Fruit fly (Drosophila melanogaster) whole organism: ENCODE results near the gene CG10561.

Experiments used
- Dll ChIP-seq: fragments of >200 bp; optimal IDR thresholded peaks from 2 replicates; lab custom pipeline; 2017
- EcR ChIP-seq, 2 experiments: fragments of >200 bp; optimal IDR thresholded peaks; 2 replicates each; lab custom pipeline; 2017; ENCODE audit warnings: missing biosample characterization in 2 of 2, missing genetic modification characterization in 2 of 2, missing genetic modification reagents in 2 of 2
- pan ChIP-seq: fragments of >200 bp; optimal IDR thresholded peaks from 2 replicates; lab custom pipeline; 2017
- psq ChIP-seq: fragments of >200 bp; optimal IDR thresholded peaks from 2 replicates; lab custom pipeline; 2017
- usp ChIP-seq: fragments of >200 bp; optimal IDR thresholded peaks from 2 replicates; lab custom pipeline; 2017; ENCODE audit warnings: missing biosample characterization, missing genetic modification characterization, mixed read lengths

DNA sequence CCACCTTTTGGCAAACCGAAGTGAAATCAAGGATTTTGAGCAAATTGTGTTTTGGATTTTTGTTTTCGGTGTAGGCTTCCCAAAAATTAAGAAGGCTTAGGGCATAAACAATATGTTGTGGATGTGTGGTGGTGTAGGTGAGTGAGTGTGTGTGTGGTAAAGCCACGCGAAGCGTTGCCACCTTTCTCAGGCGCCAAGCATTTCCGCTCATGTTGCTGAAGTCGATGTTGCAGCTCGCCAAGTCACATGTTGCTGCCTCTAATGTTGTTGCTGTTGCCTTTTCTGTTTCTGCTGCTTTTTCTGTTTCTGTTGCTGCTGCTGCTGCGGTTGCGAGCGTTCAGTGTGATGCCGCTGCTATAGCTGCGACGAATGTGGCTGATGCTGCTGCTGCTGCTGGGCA lies 34.5 kb upstream of the CG10561 start:
- no peak for TF ChIP-seq psq
- TF ChIP-seq EcR (GFP tag; optimal IDR thresholded peaks at IDR 0.05; lab: Kevin White, UChicago) = no peak
- TF ChIP-seq pan = no peak
- no peak for TF ChIP-seq Dll (lab: Kevin White, UChicago)
- no peak for TF ChIP-seq usp
